Fruit fly (Drosophila melanogaster) whole organism, embryonic: Measurements from ENCODE around the gene p-cup.

Source experiments
- Ada2b ChIP-seq: fragments of 200-800 bp; sonication (Bioruptor generic); IDR thresholded peaks from 2 replicates; pipeline ENCODE4 v1.3.6; 2022; ENCODE audit warnings: missing biosample characterization, missing genetic modification characterization
- B-H1 ChIP-seq: fragments of 200-800 bp; sonication (Bioruptor generic); IDR thresholded peaks from 3 replicates; pipeline ENCODE4 v1.3.6; 2022; ENCODE audit warnings: missing biosample characterization, missing genetic modification characterization
- CG10209 ChIP-seq: fragments of 200-800 bp; sonication (Bioruptor generic); optimal IDR thresholded peaks from 3 replicates; lab custom pipeline; 2017; ENCODE audit warnings: missing biosample characterization, mild to moderate bottlenecking, missing genetic modification characterization, missing genetic modification reagents
- CG11504 ChIP-seq: fragments of 200-800 bp; sonication (Bioruptor generic); optimal IDR thresholded peaks from 3 replicates; lab custom pipeline; 2019; ENCODE audit warnings: missing biosample characterization, mild to moderate bottlenecking, missing genetic modification characterization, moderate library complexity
- CG12219 ChIP-seq: fragments of 200-800 bp; sonication (Bioruptor generic); optimal IDR thresholded peaks from 3 replicates; lab custom pipeline; 2018; ENCODE audit warnings: missing biosample characterization, mild to moderate bottlenecking, missing genetic modification characterization
- CG12391 ChIP-seq: fragments of 200-800 bp; sonication (Bioruptor generic); optimal IDR thresholded peaks from 3 replicates; lab custom pipeline; 2018; ENCODE audit warnings: missing biosample characterization, mild to moderate bottlenecking, missing genetic modification characterization, moderate library complexity
- CG12942 ChIP-seq: fragments of 200-800 bp; sonication (Bioruptor generic); optimal IDR thresholded peaks from 3 replicates; lab custom pipeline; 2016; ENCODE audit warnings: missing biosample characterization, missing genetic modification characterization
- CG14014 ChIP-seq: fragments of 200-800 bp; sonication (Bioruptor generic); IDR thresholded peaks from 2 replicates; pipeline ENCODE4 v1.3.6; 2022; ENCODE audit warnings: missing biosample characterization, missing genetic modification characterization
- CG14050 ChIP-seq: fragments of 200-800 bp; sonication (Bioruptor generic); IDR thresholded peaks from 3 replicates; pipeline ENCODE4 v1.3.6; 2022; ENCODE audit warnings: missing biosample characterization, missing genetic modification characterization
- CG14441 ChIP-seq: fragments of 200-800 bp; sonication (Bioruptor generic); IDR thresholded peaks from 2 replicates; pipeline ENCODE4 v1.3.6; 2022; ENCODE audit warnings: missing biosample characterization, missing genetic modification characterization
- CG14710 ChIP-seq: fragments of 200-800 bp; sonication (Bioruptor generic); optimal IDR thresholded peaks from 3 replicates; lab custom pipeline; 2019; ENCODE audit warnings: missing biosample characterization, mild to moderate bottlenecking, missing genetic modification characterization, moderate library complexity
- CG15479 ChIP-seq: fragments of 200-800 bp; sonication (Bioruptor generic); optimal IDR thresholded peaks from 3 replicates; lab custom pipeline; 2019; ENCODE audit warnings: missing biosample characterization, mild to moderate bottlenecking, missing genetic modification characterization, moderate library complexity
- CG16779 ChIP-seq: fragments of 200-800 bp; sonication (Bioruptor generic); IDR thresholded peaks from 2 replicates; pipeline ENCODE4 v1.3.6; 2022; ENCODE audit warnings: missing biosample characterization, missing genetic modification characterization
- CG17385 ChIP-seq: fragments of 200-800 bp; sonication (Bioruptor generic); optimal IDR thresholded peaks from 3 replicates; lab custom pipeline; 2018; ENCODE audit warnings: missing biosample characterization, mild to moderate bottlenecking, missing genetic modification characterization
- CG17568 ChIP-seq: fragments of 200-800 bp; sonication (Bioruptor generic); optimal IDR thresholded peaks from 2 replicates; lab custom pipeline; 2018; ENCODE audit warnings: missing biosample characterization, mild to moderate bottlenecking, missing genetic modification characterization, moderate library complexity
- CG17829 ChIP-seq: fragments of 200-800 bp; optimal IDR thresholded peaks from 2 replicates; lab custom pipeline; 2019; ENCODE audit warnings: missing biosample characterization, mild to moderate bottlenecking, missing genetic modification characterization, moderate library complexity
- CG2116 ChIP-seq: fragments of 200-800 bp; sonication (Bioruptor generic); optimal IDR thresholded peaks from 3 replicates; lab custom pipeline; 2018; ENCODE audit warnings: missing biosample characterization, mild to moderate bottlenecking, missing genetic modification characterization
- CG2889 ChIP-seq: fragments of 200-800 bp; sonication (Bioruptor generic); IDR thresholded peaks from 3 replicates; pipeline ENCODE4 v1.3.6; 2022; ENCODE audit warnings: missing biosample characterization, missing genetic modification characterization
- CG31224 ChIP-seq: fragments of 200-800 bp; sonication (Bioruptor generic); IDR thresholded peaks from 2 replicates; pipeline ENCODE4 v1.3.6; 2022; ENCODE audit warnings: missing biosample characterization, missing genetic modification characterization
- CG32772 ChIP-seq: fragments of 200-800 bp; sonication (Bioruptor generic); IDR thresholded peaks from 2 replicates; pipeline ENCODE4 v1.3.6; 2022; ENCODE audit warnings: missing biosample characterization, missing genetic modification characterization
- CG34422 ChIP-seq: fragments of 200-800 bp; sonication (Bioruptor generic); IDR thresholded peaks from 3 replicates; pipeline ENCODE4 v1.3.6; 2022; ENCODE audit warnings: missing biosample characterization, missing genetic modification characterization
- CG5180 ChIP-seq: fragments of 200-800 bp; sonication (Bioruptor generic); optimal IDR thresholded peaks from 3 replicates; lab custom pipeline; 2017; ENCODE audit warnings: missing biosample characterization, missing genetic modification characterization, mild to moderate bottlenecking, moderate library complexity, missing genetic modification reagents
- CG5953 ChIP-seq: fragments of 200-800 bp; sonication (Bioruptor generic); IDR thresholded peaks from 2 replicates; pipeline ENCODE4 v1.3.6; 2022; ENCODE audit warnings: missing biosample characterization, missing genetic modification characterization
- CG7372 ChIP-seq: fragments of 200-800 bp; sonication (Bioruptor generic); IDR thresholded peaks from 2 replicates; pipeline ENCODE4 v1.3.6; 2022; ENCODE audit warnings: missing biosample characterization, missing genetic modification characterization
- D ChIP-seq, 2 experiments: fragments of 200-800 bp in 1 of 2; fragments of >200 bp in 1 of 2; sonication (Bioruptor generic) in 1 of 2; optimal IDR thresholded peaks; 2 replicates in 1 of 2; 3 replicates in 1 of 2; lab custom pipeline; 2017; ENCODE audit warnings: mild to moderate bottlenecking in 1 of 2, missing biosample characterization in 1 of 2, missing genetic modification characterization in 1 of 2, missing genetic modification reagents in 1 of 2
- Fer3 ChIP-seq: fragments of 200-800 bp; sonication (Bioruptor generic); optimal IDR thresholded peaks from 2 replicates; lab custom pipeline; 2018; ENCODE audit warnings: missing biosample characterization, mild to moderate bottlenecking, missing genetic modification characterization, moderate library complexity
- Gug ChIP-seq: fragments of 200-800 bp; sonication (Bioruptor generic); IDR thresholded peaks from 4 replicates; pipeline ENCODE4 v1.3.6; 2022; ENCODE audit warnings: missing biosample characterization, missing genetic modification characterization
- Hr51 ChIP-seq, 2 experiments: fragments of 200-800 bp; sonication (Bioruptor generic); optimal IDR thresholded peaks; 2 replicates in 1 of 2; 3 replicates in 1 of 2; lab custom pipeline; 2016 to 2018; ENCODE audit warnings: missing biosample characterization in 2 of 2, missing genetic modification characterization in 2 of 2, mild to moderate bottlenecking in 1 of 2, moderate library complexity in 1 of 2
- MESR4 ChIP-seq: fragments of 200-800 bp; sonication (Bioruptor generic); optimal IDR thresholded peaks from 2 replicates; lab custom pipeline; 2018; ENCODE audit warnings: missing biosample characterization, mild to moderate bottlenecking, missing genetic modification characterization, moderate library complexity
- NC2α ChIP-seq: fragments of 200-800 bp; sonication (Bioruptor generic); optimal IDR thresholded peaks from 2 replicates; lab custom pipeline; 2016; ENCODE audit warnings: missing biosample characterization, missing genetic modification characterization
- Rfx ChIP-seq: fragments of 200-800 bp; sonication (Bioruptor generic); IDR thresholded peaks from 2 replicates; pipeline ENCODE4 v1.3.6; 2022; ENCODE audit warnings: missing biosample characterization, missing genetic modification characterization
- Ssrp ChIP-seq: fragments of 200-800 bp; sonication (Bioruptor generic); optimal IDR thresholded peaks from 2 replicates; lab custom pipeline; 2018; ENCODE audit warnings: missing biosample characterization, mild to moderate bottlenecking, missing genetic modification characterization, moderate library complexity
- TFAM ChIP-seq: fragments of 200-800 bp; sonication (Bioruptor generic); optimal IDR thresholded peaks from 2 replicates; lab custom pipeline; 2017; ENCODE audit warnings: missing biosample characterization, missing genetic modification characterization, inconsistent platforms
- cas ChIP-seq: fragments of 200-800 bp; sonication (Bioruptor generic); IDR thresholded peaks from 2 replicates; pipeline ENCODE4 v1.3.6; 2022; ENCODE audit warnings: missing biosample characterization, missing genetic modification characterization
- dati ChIP-seq: fragments of 200-800 bp; sonication (Bioruptor generic); IDR thresholded peaks from 2 replicates; pipeline ENCODE4 v1.3.6; 2022; ENCODE audit warnings: missing biosample characterization, missing genetic modification characterization
- emc ChIP-seq: fragments of 200-800 bp; sonication (Bioruptor generic); optimal IDR thresholded peaks from 2 replicates; lab custom pipeline; 2016; ENCODE audit warnings: missing biosample characterization, missing genetic modification characterization
- gem ChIP-seq: fragments of 200-800 bp; sonication (Bioruptor generic); optimal IDR thresholded peaks from 2 replicates; lab custom pipeline; 2019; ENCODE audit warnings: missing biosample characterization, mild to moderate bottlenecking, missing genetic modification characterization, moderate library complexity
- grau ChIP-seq: fragments of 200-800 bp; optimal IDR thresholded peaks from 3 replicates; lab custom pipeline; 2019; ENCODE audit warnings: missing biosample characterization, mild to moderate bottlenecking, missing genetic modification characterization, moderate library complexity
- lilli ChIP-seq: fragments of 200-800 bp; sonication (Bioruptor generic); optimal IDR thresholded peaks from 3 replicates; lab custom pipeline; 2016; ENCODE audit warnings: missing biosample characterization, missing genetic modification characterization
- lmd ChIP-seq: fragments of 200-800 bp; sonication (Bioruptor generic); IDR thresholded peaks from 2 replicates; pipeline ENCODE4 v1.3.6; 2022; ENCODE audit warnings: missing biosample characterization, missing genetic modification characterization
- nau ChIP-seq: fragments of 200-800 bp; sonication (Bioruptor generic); optimal IDR thresholded peaks from 3 replicates; lab custom pipeline; 2017; ENCODE audit warnings: missing biosample characterization, mild to moderate bottlenecking, missing genetic modification characterization, missing genetic modification reagents
- nmo ChIP-seq: fragments of 200-800 bp; sonication (Bioruptor generic); optimal IDR thresholded peaks from 2 replicates; lab custom pipeline; 2018; ENCODE audit warnings: missing biosample characterization, mild to moderate bottlenecking, missing genetic modification characterization, moderate library complexity
- peb ChIP-seq: fragments of 200-800 bp; sonication (Bioruptor generic); IDR thresholded peaks from 2 replicates; pipeline ENCODE4 v1.3.6; 2022; ENCODE audit warnings: missing biosample characterization, missing genetic modification characterization
- pho ChIP-seq: fragments of 200-800 bp; sonication (Bioruptor generic); optimal IDR thresholded peaks from 2 replicates; lab custom pipeline; 2016; ENCODE audit warnings: missing biosample characterization, missing genetic modification characterization
- psq ChIP-seq: fragments of 200-800 bp; sonication (Bioruptor generic); optimal IDR thresholded peaks from 2 replicates; lab custom pipeline; 2017; ENCODE audit warnings: missing biosample characterization, missing genetic modification characterization
- sens-2 ChIP-seq: fragments of 200-800 bp; sonication (Bioruptor generic); IDR thresholded peaks from 2 replicates; pipeline ENCODE4 v1.3.6; 2022; ENCODE audit warnings: missing biosample characterization, missing genetic modification characterization
- shn ChIP-seq: fragments of 200-800 bp; sonication (Bioruptor generic); optimal IDR thresholded peaks from 3 replicates; lab custom pipeline; 2016; ENCODE audit warnings: missing biosample characterization, missing genetic modification characterization
- tap ChIP-seq: fragments of 200-800 bp; optimal IDR thresholded peaks from 3 replicates; lab custom pipeline; 2019; ENCODE audit warnings: missing biosample characterization, mild to moderate bottlenecking, missing genetic modification characterization, moderate library complexity
- vvl ChIP-seq: fragments of 200-800 bp; sonication (Bioruptor generic); IDR thresholded peaks from 2 replicates; pipeline ENCODE4 v1.3.6; 2022; ENCODE audit warnings: missing biosample characterization, missing genetic modification characterization
- wor ChIP-seq: fragments of 200-800 bp; sonication (Bioruptor generic); IDR thresholded peaks from 2 replicates; pipeline ENCODE4 v1.3.6; 2022; ENCODE audit warnings: missing biosample characterization, missing genetic modification characterization

p-cup gene

DNA sequence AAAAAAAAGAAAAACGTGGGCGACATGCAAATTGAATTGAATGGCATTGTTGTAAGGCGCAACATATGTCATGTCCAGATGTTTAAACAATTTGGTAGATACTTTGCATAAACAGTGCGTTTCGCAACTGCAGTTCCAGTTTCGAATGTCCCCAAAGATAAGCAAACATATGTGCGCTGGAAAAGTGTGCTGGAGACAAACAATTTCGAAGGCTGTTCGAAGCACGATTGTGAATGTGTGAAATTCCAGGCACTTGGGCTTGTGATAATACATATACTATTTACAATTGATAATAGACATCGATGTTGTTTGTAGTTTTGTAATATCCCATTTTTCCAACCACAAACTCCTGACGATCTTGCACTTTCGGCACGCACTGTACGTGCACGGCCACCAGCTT is 34.2 kb upstream of the p-cup start (continued):
- TF ChIP-seq nmo (GFP tag; lab: Kevin White, UChicago): peak; percentile 16
- TF ChIP-seq CG15479 (GFP tag; lab: Kevin White, UChicago): no peak
- no peak for TF ChIP-seq NC2α (GFP tag; lab: Kevin White, UChicago)
- TF ChIP-seq CG14014 (GFP tag; lab: Robert Waterston, UW): 0 out of 2 replicates have a peak, but pooled peaks have one; percentile 16
- TF ChIP-seq CG12942 (GFP tag; lab: Kevin White, UChicago): no peak
- TF ChIP-seq CG5953 (GFP tag; lab: Robert Waterston, UW): no peak
- TF ChIP-seq Hr51 (GFP tag; optimal IDR thresholded peaks at IDR 0.05; lab: Kevin White, UChicago): peak in 1 of 2 experiments; percentile 59
- TF ChIP-seq CG14710 (tag; lab: Kevin White, UChicago): no peak
- TF ChIP-seq peb: no peak
- no peak for TF ChIP-seq D (optimal IDR thresholded peaks at IDR 0.05; lab: Kevin White, UChicago)
- peak; percentile 22 for TF ChIP-seq D (GFP tag; optimal IDR thresholded peaks at IDR 0.05; lab: Kevin White, UChicago)
- no peak for TF ChIP-seq CG32772
- TF ChIP-seq shn: no peak
- TF ChIP-seq CG31224: 0 out of 2 replicates have a peak, but pooled peaks have one; percentile 7
- TF ChIP-seq nau (GFP tag; lab: Kevin White, UChicago): peak; percentile 7
- no peak for TF ChIP-seq Ssrp (tag; lab: Kevin White, UChicago)
- peak; percentile 26 for TF ChIP-seq tap (tag; lab: Kevin White, UChicago)
- TF ChIP-seq lilli: no peak
- peak; percentile 30 for TF ChIP-seq CG5180 (GFP tag; lab: Kevin White, UChicago)
- no peak for TF ChIP-seq TFAM (GFP tag; lab: Kevin White, UChicago)
- peak; percentile 3 for TF ChIP-seq CG10209 (GFP tag; lab: Kevin White, UChicago)
- peak; percentile 46; the same call in 1 of the 2 replicates for TF ChIP-seq CG14441 (GFP tag; lab: Robert Waterston, UW)
- TF ChIP-seq CG12391 (tag; lab: Kevin White, UChicago): peak; percentile 15
- peak; percentile 38; the same call in 1 of the 2 replicates for TF ChIP-seq Rfx (GFP tag; lab: Robert Waterston, UW)
- no peak for TF ChIP-seq MESR4
- TF ChIP-seq CG12219: peak; percentile 10
- peak; percentile 33 for TF ChIP-seq grau (tag; lab: Kevin White, UChicago)
- 0 out of 3 replicates have a peak, but pooled peaks have one; percentile 19 for TF ChIP-seq B-H1
- TF ChIP-seq CG11504: peak; percentile 62
- TF ChIP-seq CG17829 (tag; lab: Kevin White, UChicago): no peak
- no peak for TF ChIP-seq dati (GFP tag; lab: Robert Waterston, UW)
- peak; percentile 11; the same call in 1 of the 2 replicates for TF ChIP-seq vvl (GFP tag; lab: Robert Waterston, UW)
- TF ChIP-seq cas (GFP tag; lab: Robert Waterston, UW): no peak
- TF ChIP-seq CG2889 (GFP tag; lab: Robert Waterston, UW): 0 out of 3 replicates have a peak, but pooled peaks have one; percentile 16
- TF ChIP-seq emc (GFP tag; lab: Kevin White, UChicago): no peak
- no peak for TF ChIP-seq wor (GFP tag; lab: Robert Waterston, UW)
- peak; percentile 0 for TF ChIP-seq Fer3 (tag; lab: Kevin White, UChicago)
- no peak for TF ChIP-seq CG7372 (GFP tag; lab: Robert Waterston, UW)
- peak; percentile 7 for TF ChIP-seq CG17385 (GFP tag; lab: Kevin White, UChicago)
- 0 out of 2 replicates have a peak, but pooled peaks have one; percentile 28 for TF ChIP-seq sens-2
- TF ChIP-seq CG17568 (GFP tag; lab: Kevin White, UChicago): no peak
- TF ChIP-seq pho (GFP tag; lab: Kevin White, UChicago): no peak
- TF ChIP-seq lmd (GFP tag; lab: Robert Waterston, UW): peak; percentile 30; the same call in 1 of the 2 replicates
- no peak for TF ChIP-seq CG16779
- 0 out of 2 replicates have a peak, but pooled peaks have one; percentile 6 for TF ChIP-seq Ada2b (GFP tag; lab: Robert Waterston, UW)
- TF ChIP-seq CG2116 (GFP tag; lab: Kevin White, UChicago): no peak
- TF ChIP-seq psq (GFP tag; lab: Kevin White, UChicago): no peak
- peak; percentile 56 for TF ChIP-seq gem (tag; lab: Kevin White, UChicago)
- no peak for TF ChIP-seq CG34422 (GFP tag; lab: Robert Waterston, UW)
- peak; percentile 44; the same call in 1 of the 3 replicates for TF ChIP-seq CG14050 (GFP tag; lab: Robert Waterston, UW)
- TF ChIP-seq Gug: no peak
